Worm (Caenorhabditis elegans): Measurements from ENCODE around the gene C03B1.10.

ce11 chrX:6318803-6319202 is 38.9 kb downstream of the C03B1.10 start:
- TF ChIP-seq ztf-11 (tag; optimal IDR thresholded peaks at IDR 0.05) (no peak), nhr-76 (tag; optimal IDR thresholded peaks at IDR 0.05) (no peak), mep-1 (tag; optimal IDR thresholded peaks at IDR 0.05) (no peak), unc-120 (tag; optimal IDR thresholded peaks at IDR 0.05; ENCODE audit: poor library complexity, severe bottlenecking) (no peak), ceh-83 (GFP tag; optimal IDR thresholded peaks at IDR 0.05) (no peak), blmp-1 (tag; optimal IDR thresholded peaks at IDR 0.05) (no peak), snpc-4 (tag; optimal IDR thresholded peaks at IDR 0.05) (no peak), unc-39 (tag; optimal IDR thresholded peaks at IDR 0.05) (no peak), lin-13 (tag; optimal IDR thresholded peaks at IDR 0.05) (no peak), ceh-43 (GFP tag; optimal IDR thresholded peaks at IDR 0.05) (no peak), pha-4 (tag; optimal IDR thresholded peaks at IDR 0.05) (no peak)
